Fruit fly (Drosophila melanogaster) whole organism, pupa: ENCODE measurements around the gene CG42809.

Source experiments
- CG10348 ChIP-seq: fragments of 200-800 bp; sonication (Bioruptor generic); IDR thresholded peaks from 2 replicates; pipeline ENCODE4 v1.3.6; 2022; ENCODE audit warnings: missing biosample characterization, missing genetic modification characterization
- CG14655 ChIP-seq: fragments of 200-800 bp; sonication (Bioruptor generic); optimal IDR thresholded peaks from 3 replicates; lab custom pipeline; 2017; ENCODE audit warnings: mild to moderate bottlenecking, missing biosample characterization, missing genetic modification reagents, missing genetic modification characterization
- CG15710 ChIP-seq: fragments of 200-800 bp; sonication (Bioruptor generic); optimal IDR thresholded peaks from 2 replicates; lab custom pipeline; 2018; ENCODE audit warnings: missing biosample characterization, mild to moderate bottlenecking, missing genetic modification characterization, moderate library complexity
- CG17806 ChIP-seq: fragments of 200-800 bp; sonication (Bioruptor generic); optimal IDR thresholded peaks from 2 replicates; lab custom pipeline; 2018; ENCODE audit warnings: missing biosample characterization, mild to moderate bottlenecking, missing genetic modification characterization, moderate library complexity
- CG32121 ChIP-seq: fragments of 200-800 bp; sonication (Bioruptor generic); IDR thresholded peaks from 2 replicates; pipeline ENCODE4 v1.3.6; 2022; ENCODE audit warnings: missing biosample characterization, missing genetic modification characterization
- CG34367 ChIP-seq: fragments of 200-800 bp; sonication (Bioruptor generic); optimal IDR thresholded peaks from 2 replicates; lab custom pipeline; 2018; ENCODE audit warnings: missing biosample characterization, mild to moderate bottlenecking, missing genetic modification characterization
- CG8159 ChIP-seq: fragments of 200-800 bp; sonication (Bioruptor generic); optimal IDR thresholded peaks from 3 replicates; lab custom pipeline; 2018; ENCODE audit warnings: missing biosample characterization, mild to moderate bottlenecking, missing genetic modification characterization, moderate library complexity
- CG9948 ChIP-seq: fragments of 200-800 bp; sonication (Bioruptor generic); optimal IDR thresholded peaks from 2 replicates; lab custom pipeline; 2018; ENCODE audit warnings: missing biosample characterization, mild to moderate bottlenecking, missing genetic modification characterization, moderate library complexity
- D1 ChIP-seq: fragments of 200-800 bp; sonication (Bioruptor generic); optimal IDR thresholded peaks from 2 replicates; lab custom pipeline; 2018; ENCODE audit warnings: missing biosample characterization, mild to moderate bottlenecking, missing genetic modification characterization, moderate library complexity
- EcR ChIP-seq: fragments of 200-800 bp; sonication (Bioruptor generic); optimal IDR thresholded peaks from 3 replicates; lab custom pipeline; 2019; ENCODE audit warnings: missing biosample characterization, missing genetic modification characterization, mild to moderate bottlenecking, moderate library complexity, missing genetic modification reagents
- fd96Ca ChIP-seq: fragments of 200-800 bp; sonication (Bioruptor generic); IDR thresholded peaks from 3 replicates; pipeline ENCODE4 v1.3.6; 2022; ENCODE audit warnings: missing biosample characterization, missing genetic modification characterization
- gl ChIP-seq: fragments of 200-800 bp; sonication (Bioruptor generic); optimal IDR thresholded peaks from 2 replicates; lab custom pipeline; 2018; ENCODE audit warnings: missing biosample characterization, mild to moderate bottlenecking, missing genetic modification characterization

DNA sequence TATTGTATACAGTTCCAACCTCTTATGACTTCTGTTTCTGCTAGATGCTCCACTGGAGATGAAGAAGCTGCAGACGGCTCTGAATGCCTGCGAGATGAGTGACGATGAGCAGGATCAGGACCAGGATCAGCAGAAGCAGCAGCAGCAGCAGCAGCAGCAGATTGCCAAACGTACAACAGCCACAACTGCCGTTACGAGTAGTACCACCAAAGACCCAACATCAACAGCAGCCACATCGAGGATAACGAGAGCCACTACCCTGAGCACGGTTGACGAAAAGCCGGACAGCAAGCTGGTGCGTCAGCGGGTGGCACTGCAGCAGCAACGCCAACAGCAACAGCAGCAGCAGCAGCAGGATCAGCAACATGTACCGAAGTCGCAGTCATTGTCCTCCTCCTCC lies 40.6 kb downstream of the CG42809 start:
- no peak for TF ChIP-seq EcR (GFP tag; lab: Kevin White, UChicago)
- no peak for TF ChIP-seq CG14655 (GFP tag; lab: Kevin White, UChicago)
- TF ChIP-seq CG8159 (tag; lab: Kevin White, UChicago) = no peak
- no peak for TF ChIP-seq D1 (tag; lab: Kevin White, UChicago)
- TF ChIP-seq CG9948 (tag; lab: Kevin White, UChicago) = no peak
- TF ChIP-seq CG17806 (tag; lab: Kevin White, UChicago) = no peak
- no peak for TF ChIP-seq fd96Ca (GFP tag; lab: Robert Waterston, UW)
- TF ChIP-seq CG32121 = no peak
- no peak for TF ChIP-seq CG34367 (tag; lab: Kevin White, UChicago)
- no peak for TF ChIP-seq CG10348
- TF ChIP-seq CG15710 = no peak
- TF ChIP-seq gl (tag; lab: Kevin White, UChicago) = no peak
